Fruit fly (Drosophila melanogaster): ENCODE data around the gene CG14313.

CG14313 gene

DNA sequence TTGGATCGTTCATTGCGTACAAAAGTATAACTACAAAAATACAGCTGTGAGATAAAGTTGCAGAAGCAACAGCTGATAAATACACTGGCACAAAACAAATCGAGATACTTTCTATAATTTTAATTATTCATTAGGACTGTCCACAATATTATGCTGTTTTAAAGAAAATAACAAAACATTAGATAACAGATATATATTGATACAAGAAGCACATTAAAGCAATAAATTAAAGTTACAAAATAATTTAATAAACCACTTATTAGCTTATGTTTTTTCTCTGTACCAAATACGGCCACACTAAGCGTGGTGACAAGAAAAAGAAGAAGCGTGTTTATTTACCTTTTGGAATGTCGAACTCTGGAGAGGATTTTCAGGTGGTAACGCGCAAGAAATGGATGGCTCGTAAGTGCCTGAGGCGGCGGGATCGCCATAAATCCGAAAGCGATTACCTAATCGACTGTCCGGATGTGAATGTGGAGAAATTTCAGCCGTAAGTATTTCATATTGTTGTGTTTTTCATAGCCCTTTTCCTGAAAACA lies 28.5 kb upstream of the CG14313 start, which contains the start of the genes CG7988 and CG7183 (continued):
- TF ChIP-seq fd3F (GFP tag; optimal IDR thresholded peaks at IDR 0.05) (peak; percentile 98), CG10274 (GFP tag; optimal IDR thresholded peaks at IDR 0.05) (peak; percentile 73), HHEX (GFP tag; optimal IDR thresholded peaks at IDR 0.05) (peak; percentile 92), chn (GFP tag; optimal IDR thresholded peaks at IDR 0.05) (peak; percentile 96), CG10959 (GFP tag; IDR thresholded peaks at IDR 0.05) (peak; percentile 97), Scr (GFP tag; IDR thresholded peaks at IDR 0.05; ENCODE audit: partially characterized antibody) (peak; percentile 23; the same call in 1 of the 2 replicates), NfI (GFP tag; optimal IDR thresholded peaks at IDR 0.05) (peak; percentile 97), CG2678 (tag; optimal IDR thresholded peaks at IDR 0.05) (peak; percentile 98), Ssrp (tag; optimal IDR thresholded peaks at IDR 0.05) (peak; percentile 99), CG18599 (GFP tag; optimal IDR thresholded peaks at IDR 0.05) (peak; percentile 96), ham (GFP tag; IDR thresholded peaks at IDR 0.05) (peak; percentile 91), chif (GFP tag; optimal IDR thresholded peaks at IDR 0.05) (peak; percentile 93 to 98), CG11695 (GFP tag; IDR thresholded peaks at IDR 0.05) (peak; percentile 99), CG3995 (GFP tag; optimal IDR thresholded peaks at IDR 0.05) (peak; percentile 71), slbo (GFP tag; IDR thresholded peaks at IDR 0.05) (peak; percentile 99), so (GFP tag; IDR thresholded peaks at IDR 0.05) (peak; percentile 97), HmgD (GFP tag; optimal IDR thresholded peaks at IDR 0.05) (peak; percentile 31), slp2 (GFP tag; optimal IDR thresholded peaks at IDR 0.05) (peak; percentile 86), tin (GFP tag; optimal IDR thresholded peaks at IDR 0.05) (peak; percentile 97), CG3281 (GFP tag; optimal IDR thresholded peaks at IDR 0.05) (peak; percentile 91), caup (GFP tag; optimal IDR thresholded peaks at IDR 0.05; ENCODE audit: severe bottlenecking) (peak; percentile 93), CG16779 (GFP tag; IDR thresholded peaks at IDR 0.05) (peak; percentile 90), amos (GFP tag; IDR thresholded peaks at IDR 0.05; ENCODE audit: partially characterized antibody) (no peak), CG14441 (GFP tag; IDR thresholded peaks at IDR 0.05) (peak; percentile 98), seq (GFP tag; IDR thresholded peaks at IDR 0.05) (peak; percentile 96), D19B (GFP tag; optimal IDR thresholded peaks at IDR 0.05) (peak; percentile 79), ERR (GFP tag; optimal IDR thresholded peaks at IDR 0.05) (peak; percentile 85), CG4404 (GFP tag; IDR thresholded peaks at IDR 0.05) (peak; percentile 98), abd-A (tag; optimal IDR thresholded peaks at IDR 0.05) (no peak), Oli (tag; optimal IDR thresholded peaks at IDR 0.05) (peak; percentile 98), CG6689 (GFP tag; IDR thresholded peaks at IDR 0.05) (peak; percentile 99), klu (GFP tag; IDR thresholded peaks at IDR 0.05) (peak; percentile 97), CG9876 (GFP tag; optimal IDR thresholded peaks at IDR 0.05) (peak; percentile 89), grau (tag; optimal IDR thresholded peaks at IDR 0.05) (peak; percentile 98), TFAM (GFP tag; optimal IDR thresholded peaks at IDR 0.05) (peak; percentile 66), en (GFP tag; optimal IDR thresholded peaks at IDR 0.05) (peak; percentile 85), HLH3B (GFP tag; IDR thresholded peaks at IDR 0.05) (peak; percentile 99), emc (GFP tag; optimal IDR thresholded peaks at IDR 0.05) (peak; percentile 83), BEAF-32 (GFP tag; optimal IDR thresholded peaks at IDR 0.05) (peak; percentile 38), shn (GFP tag; optimal IDR thresholded peaks at IDR 0.05) (peak; percentile 90), bowl (GFP tag; IDR thresholded peaks at IDR 0.05) (peak; percentile 91), CG10366 (GFP tag; IDR thresholded peaks at IDR 0.05) (peak; percentile 98), ewg (GFP tag; optimal IDR thresholded peaks at IDR 0.05) (peak; percentile 95), chinmo (GFP tag; IDR thresholded peaks at IDR 0.05; ENCODE audit: partially characterized antibody) (no peak), otp (GFP tag; IDR thresholded peaks at IDR 0.05) (peak; percentile 97), CG9817 (tag; optimal IDR thresholded peaks at IDR 0.05) (peak; percentile 98), sug (tag; optimal IDR thresholded peaks at IDR 0.05) (peak; percentile 96), CG43689 (GFP tag; IDR thresholded peaks at IDR 0.05) (peak; percentile 91), kni (GFP tag; optimal IDR thresholded peaks at IDR 0.05) (peak; percentile 50), tup (GFP tag; optimal IDR thresholded peaks at IDR 0.05) (peak; percentile 90)
